Worm (Caenorhabditis elegans) whole organism, midembryonic: Measurements from ENCODE around the gene T25F10.1.

Source experiments
- cog-1 ChIP-seq: sonication (generic microtip); optimal IDR thresholded peaks from 2 replicates; lab custom pipeline; 2016; ENCODE audit warnings: missing genetic modification characterization, missing compliant biosample characterization
- flt-1 ChIP-seq: fragments of 200-800 bp; sonication (Bioruptor generic); IDR thresholded peaks from 2 replicates; pipeline ENCODE4 v1.3.6; 2022; ENCODE audit warnings: missing genetic modification characterization, missing compliant biosample characterization
- klf-2 ChIP-seq: fragments of 200-800 bp; sonication (Bioruptor generic); conservative IDR thresholded peaks from 2 replicates; pipeline ENCODE4 v1.3.6; 2022; ENCODE audit warnings: missing genetic modification reagents, missing genetic modification characterization, missing compliant biosample characterization
- med-1 ChIP-seq: sonication (generic microtip); optimal IDR thresholded peaks from 2 replicates; lab custom pipeline; 2017; ENCODE audit warnings: missing genetic modification characterization, mild to moderate bottlenecking, missing compliant biosample characterization, antibody characterized with exemption, missing genetic modification reagents; ENCODE audit not compliant: insufficient read depth
- ref-1 ChIP-seq: fragments of 200-800 bp; sonication (Bioruptor generic); conservative IDR thresholded peaks from 2 replicates; pipeline ENCODE4 v1.3.6; 2022; ENCODE audit warnings: missing genetic modification reagents, missing genetic modification characterization, missing compliant biosample characterization
- ztf-23 ChIP-seq: fragments of 200-800 bp; sonication (Bioruptor generic); IDR thresholded peaks from 2 replicates; pipeline ENCODE4 v1.3.6; 2022; ENCODE audit warnings: missing genetic modification reagents, missing genetic modification characterization, missing compliant biosample characterization
- ztf-29 ChIP-seq: fragments of 200-800 bp; sonication (Bioruptor generic); IDR thresholded peaks from 2 replicates; pipeline ENCODE4 v1.3.6; 2022; ENCODE audit warnings: missing genetic modification reagents, missing genetic modification characterization, missing compliant biosample characterization

DNA sequence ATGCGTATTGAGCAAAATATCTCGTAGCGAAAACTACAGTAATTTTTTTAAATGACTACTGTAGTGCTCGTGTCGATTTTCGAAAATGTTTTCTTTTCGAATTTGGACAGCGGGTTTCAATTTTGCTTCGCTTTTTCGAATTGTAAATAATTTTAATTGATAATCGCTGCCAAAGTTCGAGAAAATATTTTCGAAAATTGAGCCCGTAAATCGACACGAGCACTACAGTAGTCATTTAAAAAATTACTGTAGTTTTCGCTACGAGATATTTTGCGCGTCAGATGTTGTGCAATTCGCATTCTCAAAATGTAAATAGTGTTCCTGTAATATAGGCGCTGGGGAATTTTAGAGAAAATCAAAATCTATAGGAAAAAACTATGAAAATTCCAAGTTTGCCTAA lies 14.0 kb downstream of the T25F10.1 start:
- TF ChIP-seq ztf-29 (GFP tag; lab: Robert Waterston, UW) (no peak), flt-1 (GFP tag; lab: Robert Waterston, UW) (no peak), med-1 (GFP tag; lab: Kevin White, UChicago) (no peak), ref-1 (no peak), cog-1 (tag; lab: Kevin White, UChicago) (no peak), klf-2 (no peak), ztf-23 (no peak)
